Worm (Caenorhabditis elegans) whole organism, L2 larva: ENCODE data around the gene str-86.

Source experiments
- alr-1 ChIP-seq: fragments of 150-350 bp; optimal IDR thresholded peaks from 2 replicates; lab custom pipeline; 2014; ENCODE audit warnings: missing biosample characterization, missing genetic modification characterization
- crh-2 ChIP-seq: sonication (generic microtip); optimal IDR thresholded peaks from 2 replicates; lab custom pipeline; 2017; ENCODE audit warnings: missing biosample characterization, missing genetic modification characterization
- nhr-11 ChIP-seq: fragments of 150-350 bp; optimal IDR thresholded peaks from 2 replicates; lab custom pipeline; 2014; ENCODE audit warnings: missing biosample characterization, missing genetic modification characterization
- nhr-12 ChIP-seq: fragments of 150-350 bp; optimal IDR thresholded peaks from 2 replicates; lab custom pipeline; 2014; ENCODE audit warnings: missing biosample characterization, missing genetic modification characterization

DNA sequence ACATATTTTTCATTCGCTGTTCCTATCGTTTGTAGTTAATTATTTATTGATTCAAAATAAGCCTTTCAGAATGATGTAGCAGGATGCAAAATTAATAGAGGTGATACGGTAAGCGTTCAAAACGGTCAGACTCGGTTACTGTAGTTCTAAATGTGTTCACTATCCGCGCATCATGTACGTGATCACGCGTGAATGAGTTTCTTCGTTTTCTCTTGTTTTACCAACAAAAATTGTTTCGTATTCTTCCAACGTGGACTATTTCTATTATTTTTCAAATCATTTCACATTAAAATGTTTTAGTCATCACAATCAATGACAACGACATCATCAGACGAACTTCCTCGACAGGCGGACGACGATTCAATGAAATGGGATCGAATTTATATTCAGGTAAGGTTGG, 36.0 kb downstream of the str-86 start, which contains the start of gene gck-1:
- TF ChIP-seq nhr-12 (tag; lab: Kevin White, UChicago) (no peak), crh-2 (no peak), nhr-11 (tag; lab: Kevin White, UChicago) (no peak), alr-1 (tag; lab: Kevin White, UChicago) (no peak)
